Worm (Caenorhabditis elegans): Measurements from ENCODE around the gene C17C3.3.

- TF ChIP-seq hlh-26 (GFP tag; conservative IDR thresholded peaks at IDR 0.05) (no peak), T07F8.4 (tag; optimal IDR thresholded peaks at IDR 0.05) (no peak), ztf-22 (GFP tag; optimal IDR thresholded peaks at IDR 0.05) (no peak), bed-1 (GFP tag; IDR thresholded peaks at IDR 0.05) (no peak), lir-1 (GFP tag; conservative IDR thresholded peaks at IDR 0.05) (no peak), nhr-120 (GFP tag; IDR thresholded peaks at IDR 0.05) (no peak), hsf-1 (GFP tag; IDR thresholded peaks at IDR 0.05) (no peak), F57C9.4 (tag; optimal IDR thresholded peaks at IDR 0.05) (no peak), rec-8 (tag; optimal IDR thresholded peaks at IDR 0.05) (no peak), ekl-4 (GFP tag; IDR thresholded peaks at IDR 0.05) (no peak), pha-4 (tag; optimal IDR thresholded peaks at IDR 0.05) (no peak)
These were observed 19.9 kb upstream of the C17C3.3 start, which contains the start of gene C17C3.24 for ce11 chrII:5541685-5542084.
